Fruit fly (Drosophila melanogaster) whole organism, embryonic: Measurements from ENCODE around the gene fred.

Experiments used
- Adf1 ChIP-seq: fragments of 200-800 bp; sonication (Bioruptor generic); IDR thresholded peaks from 2 replicates; pipeline ENCODE4 v1.3.6; 2022; ENCODE audit warnings: missing biosample characterization, missing genetic modification characterization
- Antp ChIP-seq: fragments of 200-800 bp; sonication (Bioruptor generic); optimal IDR thresholded peaks from 3 replicates; lab custom pipeline; 2016; ENCODE audit warnings: missing biosample characterization, missing genetic modification characterization
- CG10274 ChIP-seq: fragments of 200-800 bp; sonication (Bioruptor generic); optimal IDR thresholded peaks from 3 replicates; lab custom pipeline; 2017; ENCODE audit warnings: missing biosample characterization, mild to moderate bottlenecking, missing genetic modification characterization
- CG11504 ChIP-seq: fragments of 200-800 bp; sonication (Bioruptor generic); optimal IDR thresholded peaks from 3 replicates; lab custom pipeline; 2019; ENCODE audit warnings: missing biosample characterization, mild to moderate bottlenecking, missing genetic modification characterization, moderate library complexity
- CG13123 ChIP-seq: fragments of 200-800 bp; sonication (Bioruptor generic); optimal IDR thresholded peaks from 2 replicates; lab custom pipeline; 2016; ENCODE audit warnings: missing biosample characterization, missing genetic modification characterization
- CG14050 ChIP-seq: fragments of 200-800 bp; sonication (Bioruptor generic); IDR thresholded peaks from 3 replicates; pipeline ENCODE4 v1.3.6; 2022; ENCODE audit warnings: missing biosample characterization, missing genetic modification characterization
- CG16815 ChIP-seq: fragments of 200-800 bp; sonication (Bioruptor generic); optimal IDR thresholded peaks from 3 replicates; lab custom pipeline; 2017; ENCODE audit warnings: missing biosample characterization, mild to moderate bottlenecking, missing genetic modification characterization
- CG17361 ChIP-seq: fragments of 200-800 bp; sonication (Bioruptor generic); IDR thresholded peaks from 3 replicates; pipeline ENCODE4 v1.3.6; 2022; ENCODE audit warnings: missing biosample characterization, missing genetic modification characterization
- CG18011 ChIP-seq: fragments of 200-800 bp; sonication (Bioruptor generic); optimal IDR thresholded peaks from 2 replicates; lab custom pipeline; 2017; ENCODE audit warnings: missing biosample characterization, missing genetic modification characterization, mild to moderate bottlenecking, moderate library complexity, missing genotype
- CG18619 ChIP-seq: fragments of 200-800 bp; sonication (Bioruptor generic); optimal IDR thresholded peaks from 3 replicates; lab custom pipeline; 2017; ENCODE audit warnings: missing biosample characterization, mild to moderate bottlenecking, missing genetic modification characterization
- CG2199 ChIP-seq: fragments of 200-800 bp; sonication (Bioruptor generic); IDR thresholded peaks from 3 replicates; pipeline ENCODE4 v1.3.6; 2022; ENCODE audit warnings: missing biosample characterization, missing genetic modification characterization
- CG30431 ChIP-seq: fragments of 200-800 bp; sonication (Bioruptor generic); optimal IDR thresholded peaks from 2 replicates; lab custom pipeline; 2017; ENCODE audit warnings: missing biosample characterization, missing genetic modification characterization
- CG31365 ChIP-seq: fragments of 200-800 bp; sonication (Bioruptor generic); optimal IDR thresholded peaks from 2 replicates; lab custom pipeline; 2018; ENCODE audit warnings: missing biosample characterization, mild to moderate bottlenecking, missing genetic modification characterization
- CG4360 ChIP-seq: fragments of 200-800 bp; sonication (Bioruptor generic); IDR thresholded peaks from 2 replicates; pipeline ENCODE4 v1.3.6; 2022; ENCODE audit warnings: missing biosample characterization, missing genetic modification characterization
- CG4404 ChIP-seq: fragments of 200-800 bp; sonication (Bioruptor generic); IDR thresholded peaks from 2 replicates; pipeline ENCODE4 v1.3.6; 2022; ENCODE audit warnings: missing biosample characterization, missing genetic modification characterization
- CG7271 ChIP-seq: fragments of 200-800 bp; sonication (Bioruptor generic); optimal IDR thresholded peaks from 2 replicates; lab custom pipeline; 2018; ENCODE audit warnings: missing biosample characterization, mild to moderate bottlenecking, missing genetic modification characterization, moderate library complexity
- CG7556 ChIP-seq: fragments of 200-800 bp; sonication (Bioruptor generic); optimal IDR thresholded peaks from 2 replicates; lab custom pipeline; 2017; ENCODE audit warnings: missing biosample characterization, mild to moderate bottlenecking, missing genetic modification characterization
- CoRest ChIP-seq: fragments of 200-800 bp; sonication (Bioruptor generic); optimal IDR thresholded peaks from 3 replicates; lab custom pipeline; 2018; ENCODE audit warnings: missing biosample characterization, mild to moderate bottlenecking, missing genetic modification characterization, moderate library complexity
- D19A ChIP-seq: fragments of 200-800 bp; optimal IDR thresholded peaks from 3 replicates; lab custom pipeline; 2019; ENCODE audit warnings: missing biosample characterization, mild to moderate bottlenecking, missing genetic modification characterization, moderate library complexity
- Dll ChIP-seq: fragments of 200-800 bp; sonication (Bioruptor generic); IDR thresholded peaks from 4 replicates; pipeline ENCODE4 v1.3.6; 2022; ENCODE audit warnings: missing biosample characterization, missing genetic modification characterization; ENCODE audit not compliant: partially characterized antibody
- HLH54F ChIP-seq: fragments of 200-800 bp; sonication (Bioruptor generic); optimal IDR thresholded peaks from 3 replicates; lab custom pipeline; 2016; ENCODE audit warnings: missing biosample characterization, missing genetic modification characterization
- Hmr ChIP-seq: fragments of 200-800 bp; sonication (Bioruptor generic); optimal IDR thresholded peaks from 3 replicates; lab custom pipeline; 2017; ENCODE audit warnings: mild to moderate bottlenecking, missing biosample characterization, missing genetic modification reagents, missing genetic modification characterization
- Hr78 ChIP-seq, 2 experiments: fragments of 200-800 bp in 1 of 2; fragments of >200 bp in 1 of 2; sonication (Bioruptor generic) in 1 of 2; optimal IDR thresholded peaks; 2 replicates each; lab custom pipeline; 2017 to 2019; ENCODE audit warnings: missing biosample characterization in 2 of 2, missing genetic modification characterization in 2 of 2, mild to moderate bottlenecking in 1 of 2, moderate library complexity in 1 of 2
- MBD-R2 ChIP-seq: fragments of 200-800 bp; sonication (Bioruptor generic); IDR thresholded peaks from 2 replicates; pipeline ENCODE4 v1.3.6; 2022; ENCODE audit warnings: missing biosample characterization, missing genetic modification characterization
- Myb ChIP-seq: fragments of 200-800 bp; sonication (Bioruptor generic); optimal IDR thresholded peaks from 2 replicates; lab custom pipeline; 2016; ENCODE audit warnings: missing biosample characterization, missing genetic modification characterization
- PHDP ChIP-seq: fragments of 200-800 bp; sonication (Bioruptor generic); optimal IDR thresholded peaks from 3 replicates; lab custom pipeline; 2018; ENCODE audit warnings: missing biosample characterization, mild to moderate bottlenecking, missing genetic modification characterization, moderate library complexity
- Side ChIP-seq: fragments of 200-800 bp; sonication (Bioruptor generic); optimal IDR thresholded peaks from 2 replicates; lab custom pipeline; 2016; ENCODE audit warnings: missing biosample characterization, missing genetic modification characterization
- Stat92E ChIP-seq, 3 experiments: fragments of >200 bp in 2 of 3; fragments of 200-800 bp in 1 of 3; sonication (Bioruptor generic) in 1 of 3; optimal IDR thresholded peaks; 2 replicates each; lab custom pipeline; 2017 to 2019; ENCODE audit warnings: missing biosample characterization in 3 of 3, missing genetic modification characterization in 3 of 3, mild to moderate bottlenecking in 1 of 3, moderate library complexity in 1 of 3
- Usf ChIP-seq: fragments of 200-800 bp; sonication (Bioruptor generic); optimal IDR thresholded peaks from 2 replicates; lab custom pipeline; 2017; ENCODE audit warnings: missing genotype, missing biosample characterization, missing genetic modification characterization
- amos ChIP-seq: fragments of 200-800 bp; sonication (Bioruptor generic); IDR thresholded peaks from 2 replicates; pipeline ENCODE4 v1.3.6; 2022; ENCODE audit warnings: missing biosample characterization, missing genetic modification characterization; ENCODE audit not compliant: partially characterized antibody
- aop ChIP-seq: fragments of 200-800 bp; sonication (Bioruptor generic); IDR thresholded peaks from 2 replicates; pipeline ENCODE4 v1.3.6; 2022; ENCODE audit warnings: missing biosample characterization, missing genetic modification characterization
- ara ChIP-seq: fragments of 200-800 bp; sonication (Bioruptor generic); IDR thresholded peaks from 2 replicates; pipeline ENCODE4 v1.3.6; 2022; ENCODE audit warnings: missing biosample characterization, missing genetic modification characterization
- az2 ChIP-seq: fragments of 200-800 bp; sonication (Bioruptor generic); optimal IDR thresholded peaks from 3 replicates; lab custom pipeline; 2016; ENCODE audit warnings: missing biosample characterization, missing genetic modification characterization
- caup ChIP-seq: fragments of 200-800 bp; sonication (Bioruptor generic); optimal IDR thresholded peaks from 3 replicates; lab custom pipeline; 2017; ENCODE audit warnings: missing biosample characterization, mild to moderate bottlenecking, missing genetic modification characterization, moderate library complexity; ENCODE audit not compliant: severe bottlenecking
- chinmo ChIP-seq: fragments of 200-800 bp; sonication (Bioruptor generic); IDR thresholded peaks from 4 replicates; pipeline ENCODE4 v1.3.6; 2022; ENCODE audit warnings: missing biosample characterization, missing genetic modification characterization; ENCODE audit not compliant: partially characterized antibody
- ci ChIP-seq: fragments of 200-800 bp; sonication (Bioruptor generic); IDR thresholded peaks from 3 replicates; pipeline ENCODE4 v1.3.6; 2022; ENCODE audit warnings: missing biosample characterization, missing genetic modification characterization
- dimm ChIP-seq: fragments of 200-800 bp; sonication (Bioruptor generic); IDR thresholded peaks from 2 replicates; pipeline ENCODE4 v1.3.6; 2022; ENCODE audit warnings: missing biosample characterization, missing genetic modification characterization
- dmrt11E ChIP-seq: fragments of 200-800 bp; sonication (Bioruptor generic); optimal IDR thresholded peaks from 3 replicates; lab custom pipeline; 2018; ENCODE audit warnings: missing biosample characterization, mild to moderate bottlenecking, missing genetic modification characterization, moderate library complexity
- gce ChIP-seq: fragments of 200-800 bp; sonication (Bioruptor generic); IDR thresholded peaks from 3 replicates; pipeline ENCODE4 v1.3.6; 2022; ENCODE audit warnings: missing biosample characterization, missing genetic modification characterization
- h ChIP-seq: fragments of >200 bp; optimal IDR thresholded peaks from 2 replicates; lab custom pipeline; 2017
- nau ChIP-seq: fragments of 200-800 bp; sonication (Bioruptor generic); optimal IDR thresholded peaks from 3 replicates; lab custom pipeline; 2017; ENCODE audit warnings: missing biosample characterization, mild to moderate bottlenecking, missing genetic modification characterization, missing genetic modification reagents
- peb ChIP-seq: fragments of 200-800 bp; sonication (Bioruptor generic); IDR thresholded peaks from 2 replicates; pipeline ENCODE4 v1.3.6; 2022; ENCODE audit warnings: missing biosample characterization, missing genetic modification characterization
- phol ChIP-seq: fragments of 200-800 bp; sonication (Bioruptor generic); optimal IDR thresholded peaks from 3 replicates; lab custom pipeline; 2018; ENCODE audit warnings: missing biosample characterization, mild to moderate bottlenecking, missing genetic modification characterization, moderate library complexity
- pros ChIP-seq: fragments of 200-800 bp; sonication (Bioruptor generic); optimal IDR thresholded peaks from 3 replicates; lab custom pipeline; 2019; ENCODE audit warnings: missing biosample characterization, mild to moderate bottlenecking, missing genetic modification characterization, moderate library complexity
- repo ChIP-seq: fragments of 200-800 bp; sonication (Bioruptor generic); optimal IDR thresholded peaks from 2 replicates; lab custom pipeline; 2016; ENCODE audit warnings: missing biosample characterization, missing genetic modification characterization
- sisA ChIP-seq: fragments of 200-800 bp; sonication (Bioruptor generic); IDR thresholded peaks from 2 replicates; pipeline ENCODE4 v1.3.6; 2022; ENCODE audit warnings: missing biosample characterization, missing genetic modification characterization
- sqz ChIP-seq: fragments of 200-800 bp; sonication (Bioruptor generic); optimal IDR thresholded peaks from 3 replicates; lab custom pipeline; 2018; ENCODE audit warnings: missing biosample characterization, mild to moderate bottlenecking, missing genetic modification characterization
- usp ChIP-seq: fragments of >200 bp; optimal IDR thresholded peaks from 2 replicates; lab custom pipeline; 2017; ENCODE audit warnings: missing biosample characterization, missing genetic modification characterization
- vvl ChIP-seq: fragments of 200-800 bp; sonication (Bioruptor generic); IDR thresholded peaks from 2 replicates; pipeline ENCODE4 v1.3.6; 2022; ENCODE audit warnings: missing biosample characterization, missing genetic modification characterization

The fred gene

DNA sequence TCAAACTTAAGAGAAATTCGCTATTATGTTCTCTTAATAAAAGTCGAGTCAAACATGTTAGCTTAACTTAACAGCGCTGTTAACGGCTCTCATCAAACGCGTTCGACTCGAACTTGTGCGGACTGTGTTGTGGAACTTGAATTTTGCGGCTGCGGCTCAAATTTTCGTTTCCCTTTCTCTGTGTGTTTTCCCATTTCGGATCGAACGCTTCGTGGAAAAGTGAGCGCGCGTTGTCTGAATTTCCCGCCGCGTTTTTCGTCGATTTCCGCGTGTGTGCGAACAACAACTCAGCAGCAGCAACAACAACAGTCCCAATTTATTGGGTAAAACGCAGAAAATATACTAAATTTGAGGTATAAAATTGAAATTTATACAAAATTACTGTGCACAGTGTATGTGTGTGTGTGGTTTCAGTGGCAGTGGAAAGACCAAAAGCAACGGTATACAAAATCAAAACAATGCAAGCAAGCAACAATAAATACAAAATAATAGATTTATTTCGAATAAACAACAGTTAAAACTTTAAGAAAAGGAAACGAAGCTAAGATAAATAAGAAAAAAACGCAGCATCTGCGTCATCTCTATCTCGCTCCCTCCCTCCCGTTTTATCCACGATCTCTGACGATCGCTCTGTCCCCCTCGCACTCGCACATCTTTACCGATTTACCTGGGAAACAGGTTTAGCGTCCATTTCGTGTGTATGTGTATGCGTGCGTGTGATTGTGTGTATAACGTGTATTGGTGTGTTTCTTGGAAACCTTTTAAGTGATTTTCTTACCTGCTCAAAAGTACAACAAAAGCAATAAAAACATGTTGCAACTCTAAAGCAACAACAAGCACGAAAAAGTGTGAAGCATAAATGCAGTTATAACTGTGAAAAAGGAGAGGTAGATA is 39.9 kb upstream of the fred start, which contains the start of gene ed:
ed (plus strand) TSS at position 175 of the 894 bp plus-strand sequence.
- TF ChIP-seq Dll (GFP tag; lab: Robert Waterston, UW) = no peak
- no peak for TF ChIP-seq Side (GFP tag; lab: Kevin White, UChicago)
- TF ChIP-seq vvl (GFP tag; lab: Robert Waterston, UW) = peak; percentile 24; the same call in 1 of the 2 replicates
- TF ChIP-seq peb (GFP tag; lab: Robert Waterston, UW) = no peak
- TF ChIP-seq CG30431 (GFP tag; lab: Kevin White, UChicago) = no peak
- no peak for TF ChIP-seq CG10274
- TF ChIP-seq Adf1 (GFP tag; lab: Robert Waterston, UW) = peak; percentile 30; the same call in 1 of the 2 replicates
- peak; percentile 69 for TF ChIP-seq ci (GFP tag; lab: Robert Waterston, UW)
- TF ChIP-seq Stat92E (GFP tag; optimal IDR thresholded peaks at IDR 0.05; lab: Kevin White, UChicago) = peak in 1 of 3 experiments; percentile 93
- TF ChIP-seq PHDP (tag; lab: Kevin White, UChicago) = peak; percentile 22
- TF ChIP-seq CG7556 (GFP tag; lab: Kevin White, UChicago) = peak; percentile 5
- peak; percentile 65; the same call in 1 of the 4 replicates for TF ChIP-seq chinmo
- no peak for TF ChIP-seq CG17361 (GFP tag; lab: Robert Waterston, UW)
- TF ChIP-seq CG18011 = peak; percentile 30
- peak; percentile 3 for TF ChIP-seq dmrt11E (tag; lab: Kevin White, UChicago)
- peak; percentile 44 for TF ChIP-seq CG18619 (GFP tag; lab: Kevin White, UChicago)
- peak; percentile 98 for TF ChIP-seq pros (GFP tag; lab: Kevin White, UChicago)
- TF ChIP-seq CG16815 = no peak
- TF ChIP-seq Usf (GFP tag; lab: Kevin White, UChicago) = no peak
- TF ChIP-seq CG4404 (GFP tag; lab: Robert Waterston, UW) = no peak
- peak; percentile 23; the same call in 2 of the 3 replicates for TF ChIP-seq CG2199
- no peak for TF ChIP-seq sisA (GFP tag; lab: Robert Waterston, UW)
- TF ChIP-seq CoRest (tag; lab: Kevin White, UChicago) = peak; percentile 28
- no peak for TF ChIP-seq repo (GFP tag; lab: Kevin White, UChicago)
- no peak for TF ChIP-seq phol
- peak; percentile 43; the same call in 1 of the 2 replicates for TF ChIP-seq amos (GFP tag; lab: Robert Waterston, UW)
- TF ChIP-seq CG7271 (tag; lab: Kevin White, UChicago) = no peak
- TF ChIP-seq aop (GFP tag; lab: Robert Waterston, UW) = no peak
- no peak for TF ChIP-seq usp (GFP tag; lab: Kevin White, UChicago)
- no peak for TF ChIP-seq MBD-R2
- peak; percentile 23 for TF ChIP-seq nau (GFP tag; lab: Kevin White, UChicago)
- no peak for TF ChIP-seq CG11504
- no peak for TF ChIP-seq gce (GFP tag; lab: Robert Waterston, UW)
- no peak for TF ChIP-seq CG14050 (GFP tag; lab: Robert Waterston, UW)
- peak; percentile 89 for TF ChIP-seq sqz (GFP tag; lab: Kevin White, UChicago)
- no peak for TF ChIP-seq HLH54F (GFP tag; lab: Kevin White, UChicago)
- no peak for TF ChIP-seq ara (GFP tag; lab: Robert Waterston, UW)
- TF ChIP-seq CG4360 (GFP tag; lab: Robert Waterston, UW) = peak; percentile 74
- TF ChIP-seq Hr78 (GFP tag; optimal IDR thresholded peaks at IDR 0.05; lab: Kevin White, UChicago) = no peak
- TF ChIP-seq CG31365 (tag; lab: Kevin White, UChicago) = no peak
- TF ChIP-seq az2 (GFP tag; lab: Kevin White, UChicago) = no peak
- no peak for TF ChIP-seq D19A
- no peak for TF ChIP-seq CG13123 (GFP tag; lab: Kevin White, UChicago)
- no peak for TF ChIP-seq dimm (GFP tag; lab: Robert Waterston, UW)
- TF ChIP-seq Myb (GFP tag; lab: Kevin White, UChicago) = no peak
- no peak for TF ChIP-seq h (lab: Kevin White, UChicago)
- peak; percentile 2 for TF ChIP-seq Hmr (GFP tag; lab: Kevin White, UChicago)
- no peak for TF ChIP-seq Antp
- no peak for TF ChIP-seq caup
